Fruit fly (Drosophila melanogaster): ENCODE data around the gene CG10859.

CG10859 gene

DNA sequence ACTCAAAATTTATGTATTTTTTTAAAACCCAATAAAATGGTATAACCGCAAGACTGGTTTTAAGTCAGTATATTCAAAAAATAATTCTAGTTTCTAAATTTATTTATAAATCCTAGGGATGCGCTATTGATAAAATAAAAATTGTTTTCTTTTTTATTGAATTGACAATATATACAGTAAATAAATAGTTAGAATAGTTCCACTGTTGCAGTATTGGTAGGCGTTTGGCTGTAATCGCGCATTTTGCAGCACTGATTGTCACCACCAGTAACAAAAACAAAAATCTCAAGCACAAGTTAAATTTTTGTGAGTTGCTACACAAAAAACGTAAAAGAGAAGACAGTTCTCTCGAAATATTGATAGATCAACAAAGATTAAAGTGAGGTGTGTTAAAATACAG is 29.5 kb downstream of the CG10859 start, which contains the start of gene CG31855 (continued):
- peak; percentile 87 for TF ChIP-seq CG4854 (GFP tag; optimal IDR thresholded peaks at IDR 0.05)
- TF ChIP-seq CG9437 (GFP tag; optimal IDR thresholded peaks at IDR 0.05), result peak; percentile 68
- TF ChIP-seq D19B (GFP tag; optimal IDR thresholded peaks at IDR 0.05), result peak; percentile 54
- TF ChIP-seq CG11247 (GFP tag; IDR thresholded peaks at IDR 0.05), result peak; percentile 85
- peak; percentile 81 for TF ChIP-seq lbe (GFP tag; optimal IDR thresholded peaks at IDR 0.05)
- peak; percentile 86 for TF ChIP-seq CG4424 (GFP tag; optimal IDR thresholded peaks at IDR 0.05)
- TF ChIP-seq scrt (GFP tag; optimal IDR thresholded peaks at IDR 0.05), result peak; percentile 66
- TF ChIP-seq Sox100B (GFP tag; optimal IDR thresholded peaks at IDR 0.05), result peak; percentile 74
- peak; percentile 28 for TF ChIP-seq CG30431 (GFP tag; optimal IDR thresholded peaks at IDR 0.05)
- TF ChIP-seq sug (tag; optimal IDR thresholded peaks at IDR 0.05), result peak; percentile 81
- TF ChIP-seq Sry-δ (GFP tag; optimal IDR thresholded peaks at IDR 0.05), result peak; percentile 35
- peak; percentile 52; the same call in 1 of the 3 replicates for TF ChIP-seq CG3726 (GFP tag; IDR thresholded peaks at IDR 0.05)
- peak; percentile 78 for TF ChIP-seq Hmx (GFP tag; optimal IDR thresholded peaks at IDR 0.05)
- peak; percentile 85 for TF ChIP-seq Ptx1 (GFP tag; IDR thresholded peaks at IDR 0.05)
- TF ChIP-seq gro (GFP tag; optimal IDR thresholded peaks at IDR 0.05), result peak; percentile 91
- no peak for TF ChIP-seq CG42726 (GFP tag; IDR thresholded peaks at IDR 0.05; ENCODE audit: partially characterized antibody)
- peak; percentile 82 for TF ChIP-seq CG8924 (tag; optimal IDR thresholded peaks at IDR 0.05)
- peak; percentile 35; the same call in 1 of the 3 replicates for TF ChIP-seq gce (GFP tag; IDR thresholded peaks at IDR 0.05)
- TF ChIP-seq MTF-1 (GFP tag; optimal IDR thresholded peaks at IDR 0.05; ENCODE audit: borderline replicate concordance), result peak; percentile 69
- TF ChIP-seq twi (tag; optimal IDR thresholded peaks at IDR 0.05), result peak; percentile 36
- TF ChIP-seq CG10979 (tag; optimal IDR thresholded peaks at IDR 0.05), result peak; percentile 70
- TF ChIP-seq CG3281 (GFP tag; optimal IDR thresholded peaks at IDR 0.05), result peak; percentile 84
- TF ChIP-seq Dek (tag; optimal IDR thresholded peaks at IDR 0.05), result peak; percentile 78
- peak; percentile 69 for TF ChIP-seq fu2 (GFP tag; optimal IDR thresholded peaks at IDR 0.05)
- TF ChIP-seq HLH54F (GFP tag; optimal IDR thresholded peaks at IDR 0.05), result peak; percentile 74
- peak; percentile 85 for TF ChIP-seq Fer3 (tag; optimal IDR thresholded peaks at IDR 0.05)
- TF ChIP-seq CG18599 (GFP tag; optimal IDR thresholded peaks at IDR 0.05), result peak; percentile 86
- no peak for TF ChIP-seq h (optimal IDR thresholded peaks at IDR 0.05)
- TF ChIP-seq Opbp (GFP tag; IDR thresholded peaks at IDR 0.05; ENCODE audit: partially characterized antibody), result no peak
- 0 out of 2 replicates have a peak, but pooled peaks have one; percentile 9 for TF ChIP-seq Rx (GFP tag; IDR thresholded peaks at IDR 0.05)
- TF ChIP-seq CG34376 (GFP tag; optimal IDR thresholded peaks at IDR 0.05), result peak; percentile 90
- TF ChIP-seq Hmr (GFP tag; optimal IDR thresholded peaks at IDR 0.05), result peak; percentile 85
- peak; percentile 54; the same call in 2 of the 3 replicates for TF ChIP-seq Mrtf (GFP tag; IDR thresholded peaks at IDR 0.05)
- peak; percentile 81 for TF ChIP-seq CG17385 (GFP tag; optimal IDR thresholded peaks at IDR 0.05)
- TF ChIP-seq CG18476 (GFP tag; optimal IDR thresholded peaks at IDR 0.05), result peak; percentile 74
- no peak for TF ChIP-seq Hr78 (GFP tag; optimal IDR thresholded peaks at IDR 0.05)
- peak; percentile 67 for TF ChIP-seq CG3407 (GFP tag; optimal IDR thresholded peaks at IDR 0.05)
- TF ChIP-seq Elba2 (GFP tag; optimal IDR thresholded peaks at IDR 0.05), result no peak
- peak; percentile 73 for TF ChIP-seq CG1233 (GFP tag; optimal IDR thresholded peaks at IDR 0.05)
- peak; percentile 55 for TF ChIP-seq stwl (tag; optimal IDR thresholded peaks at IDR 0.05)
- TF ChIP-seq gcm2 (GFP tag; optimal IDR thresholded peaks at IDR 0.05), result peak; percentile 72
- TF ChIP-seq CG3065 (GFP tag; optimal IDR thresholded peaks at IDR 0.05), result peak; percentile 49
- peak; percentile 56 for TF ChIP-seq CG1529 (GFP tag; optimal IDR thresholded peaks at IDR 0.05)
- peak; percentile 77 for TF ChIP-seq CG4730 (GFP tag; IDR thresholded peaks at IDR 0.05)
- no peak for TF ChIP-seq CG2129 (GFP tag; IDR thresholded peaks at IDR 0.05; ENCODE audit: partially characterized antibody)
- TF ChIP-seq CG1602 (GFP tag; optimal IDR thresholded peaks at IDR 0.05), result peak; percentile 73
- TF ChIP-seq CG11695 (GFP tag; IDR thresholded peaks at IDR 0.05), result peak; percentile 70
- TF ChIP-seq CG17186 (GFP tag; optimal IDR thresholded peaks at IDR 0.05), result peak; percentile 13
- TF ChIP-seq ftz-f1 (GFP tag; optimal IDR thresholded peaks at IDR 0.05), result no peak
- TF ChIP-seq mam (GFP tag; optimal IDR thresholded peaks at IDR 0.05), result peak; percentile 83
- TF ChIP-seq CG9727 (GFP tag; optimal IDR thresholded peaks at IDR 0.05), result peak; percentile 72

All from whole organism, embryonic.